Fruit fly (Drosophila melanogaster) whole organism, wandering third instar larva: ENCODE results near the gene Mst98Ca.

Experiments
- Abd-B ChIP-seq: fragments of >200 bp; optimal IDR thresholded peaks from 2 replicates; lab custom pipeline; 2017; ENCODE audit warnings: missing biosample characterization, missing genetic modification characterization
- CG32264 ChIP-seq: fragments of 200-800 bp; sonication (Bioruptor generic); optimal IDR thresholded peaks from 2 replicates; lab custom pipeline; 2016; ENCODE audit warnings: missing biosample characterization, missing genetic modification characterization
- CG9705 ChIP-seq: fragments of 200-800 bp; sonication (Bioruptor generic); optimal IDR thresholded peaks from 2 replicates; lab custom pipeline; 2018; ENCODE audit warnings: missing biosample characterization, mild to moderate bottlenecking, missing genetic modification characterization
- CrebA ChIP-seq: fragments of 200-800 bp; sonication (Bioruptor generic); optimal IDR thresholded peaks from 2 replicates; lab custom pipeline; 2016; ENCODE audit warnings: missing biosample characterization, mild to moderate bottlenecking, missing genetic modification characterization, borderline replicate concordance
- Dfd ChIP-seq: fragments of >200 bp; optimal IDR thresholded peaks from 2 replicates; lab custom pipeline; 2017; ENCODE audit warnings: missing biosample characterization, missing genetic modification characterization
- Dif ChIP-seq: fragments of 200-275, 200-300 bp; sonication (Bioruptor generic); optimal IDR thresholded peaks from 2 replicates; lab custom pipeline; 2018; ENCODE audit warnings: missing biosample characterization, missing genetic modification characterization; ENCODE audit not compliant: partially characterized antibody
- GATAd ChIP-seq: sonication (Bioruptor generic); optimal IDR thresholded peaks from 2 replicates; lab custom pipeline; 2016; ENCODE audit warnings: missing biosample characterization, missing genetic modification characterization
- HLH106 ChIP-seq: fragments of 200-800 bp; optimal IDR thresholded peaks from 3 replicates; lab custom pipeline; 2019; ENCODE audit warnings: missing biosample characterization, mild to moderate bottlenecking, missing genetic modification characterization, moderate library complexity
- Hnf4 ChIP-seq: fragments of 200-800 bp; sonication (Bioruptor generic); optimal IDR thresholded peaks from 2 replicates; lab custom pipeline; 2016; ENCODE audit warnings: missing biosample characterization, mild to moderate bottlenecking, missing genetic modification characterization
- Hr78 ChIP-seq: fragments of >200 bp; optimal IDR thresholded peaks from 2 replicates; lab custom pipeline; 2017; ENCODE audit warnings: missing biosample characterization, missing genetic modification characterization
- Hr83 ChIP-seq: fragments of 200-300 bp; sonication (Bioruptor generic); optimal IDR thresholded peaks from 2 replicates; lab custom pipeline; 2016; ENCODE audit warnings: missing biosample characterization, mild to moderate bottlenecking, missing genetic modification characterization, moderate library complexity; ENCODE audit not compliant: poor library complexity, severe bottlenecking
- Jra ChIP-seq: sonication (Bioruptor generic); optimal IDR thresholded peaks from 2 replicates; lab custom pipeline; 2016; ENCODE audit warnings: missing biosample characterization, missing genetic modification characterization
- Mio ChIP-seq: sonication (Bioruptor generic); optimal IDR thresholded peaks from 2 replicates; lab custom pipeline; 2016; ENCODE audit warnings: missing biosample characterization, missing genetic modification characterization
- Myc ChIP-seq: fragments of >200 bp; optimal IDR thresholded peaks from 2 replicates; lab custom pipeline; 2017
- N ChIP-seq: fragments of >200 bp; optimal IDR thresholded peaks from 2 replicates; lab custom pipeline; 2018; ENCODE audit warnings: missing biosample characterization, missing external identifiers, missing genetic modification characterization
- OdsH ChIP-seq: fragments of 200-800 bp; sonication (Bioruptor generic); optimal IDR thresholded peaks from 2 replicates; lab custom pipeline; 2016; ENCODE audit warnings: missing biosample characterization, mild to moderate bottlenecking, missing genetic modification characterization
- Rel ChIP-seq, 2 experiments: fragments of 200-800 bp; sonication (Bioruptor generic) in 1 of 2; optimal IDR thresholded peaks; 2 replicates in 1 of 2; 3 replicates in 1 of 2; lab custom pipeline; 2016 to 2019; ENCODE audit warnings: mild to moderate bottlenecking in 2 of 2, missing biosample characterization in 2 of 2, missing genetic modification characterization in 2 of 2, moderate library complexity in 1 of 2
- Sp1 ChIP-seq: fragments of 200-800 bp; sonication (Bioruptor generic); optimal IDR thresholded peaks from 3 replicates; lab custom pipeline; 2019; ENCODE audit warnings: missing biosample characterization, mild to moderate bottlenecking, missing genetic modification characterization, moderate library complexity
- Vsx2 ChIP-seq: fragments of 200-300, 225-300 bp; sonication (Bioruptor generic); optimal IDR thresholded peaks from 2 replicates; lab custom pipeline; 2018; ENCODE audit warnings: missing biosample characterization, missing genetic modification characterization; ENCODE audit not compliant: partially characterized antibody
- br ChIP-seq: fragments of 200-800 bp; sonication (Bioruptor generic); optimal IDR thresholded peaks from 2 replicates; lab custom pipeline; 2016; ENCODE audit warnings: missing biosample characterization, missing genetic modification characterization
- brk ChIP-seq: fragments of 200-800 bp; sonication (Bioruptor generic); optimal IDR thresholded peaks from 2 replicates; lab custom pipeline; 2016; ENCODE audit warnings: missing biosample characterization, mild to moderate bottlenecking, missing genetic modification characterization
- dl ChIP-seq, 2 experiments: fragments of 175-275, 200-275 bp in 1 of 2; fragments of 200-275 bp in 1 of 2; sonication (Bioruptor generic); optimal IDR thresholded peaks; lab custom pipeline; 2018; ENCODE audit warnings: mild to moderate bottlenecking in 2 of 2, missing biosample characterization in 2 of 2, missing genetic modification characterization in 2 of 2, moderate library complexity in 2 of 2; ENCODE audit not compliant: partially characterized antibody in 2 of 2, insufficient read depth in 1 of 2
- dmrt93B ChIP-seq: fragments of 200-800 bp; sonication (Bioruptor generic); optimal IDR thresholded peaks from 2 replicates; lab custom pipeline; 2018; ENCODE audit warnings: missing biosample characterization, mild to moderate bottlenecking, missing genetic modification characterization
- dsf ChIP-seq: sonication (Bioruptor generic); optimal IDR thresholded peaks from 2 replicates; lab custom pipeline; 2016; ENCODE audit warnings: missing biosample characterization, missing genetic modification characterization, borderline replicate concordance
- ey ChIP-seq: fragments of 200-800 bp; sonication (Bioruptor generic); optimal IDR thresholded peaks from 2 replicates; lab custom pipeline; 2016; ENCODE audit warnings: missing biosample characterization, missing genetic modification characterization
- foxo ChIP-seq, 2 experiments: fragments of 200-800 bp; sonication (Bioruptor generic); optimal IDR thresholded peaks; 2 replicates in 1 of 2; 3 replicates in 1 of 2; lab custom pipeline; 2016 to 2017; ENCODE audit warnings: missing biosample characterization in 2 of 2, missing genetic modification characterization in 2 of 2
- fru ChIP-seq: fragments of 200-800 bp; sonication (Bioruptor generic); optimal IDR thresholded peaks from 3 replicates; lab custom pipeline; 2016; ENCODE audit warnings: missing biosample characterization, mild to moderate bottlenecking, missing genetic modification characterization
- h ChIP-seq: fragments of 200-800 bp; sonication (Bioruptor generic); optimal IDR thresholded peaks from 3 replicates; lab custom pipeline; 2016; ENCODE audit warnings: missing biosample characterization, mild to moderate bottlenecking, missing genetic modification characterization
- jim ChIP-seq: fragments of 175-275, 200-325 bp; sonication (Bioruptor generic); optimal IDR thresholded peaks from 2 replicates; lab custom pipeline; 2016; ENCODE audit warnings: missing biosample characterization, mild to moderate bottlenecking, missing genetic modification characterization
- lola ChIP-seq: fragments of >200 bp; optimal IDR thresholded peaks from 2 replicates; lab custom pipeline; 2017; ENCODE audit warnings: missing biosample characterization, missing genetic modification characterization
- pan ChIP-seq: fragments of >200 bp; optimal IDR thresholded peaks from 2 replicates; lab custom pipeline; 2017
- psq ChIP-seq: fragments of 200-800 bp; sonication (Bioruptor generic); optimal IDR thresholded peaks from 3 replicates; lab custom pipeline; 2017; ENCODE audit warnings: missing biosample characterization, mild to moderate bottlenecking, missing genetic modification characterization, moderate library complexity
- rgr ChIP-seq: fragments of 200-800 bp; sonication (Bioruptor generic); optimal IDR thresholded peaks from 3 replicates; lab custom pipeline; 2016; ENCODE audit warnings: missing biosample characterization, mild to moderate bottlenecking, missing genetic modification characterization
- sage ChIP-seq: fragments of 200-800 bp; sonication (Bioruptor generic); optimal IDR thresholded peaks from 2 replicates; lab custom pipeline; 2016; ENCODE audit warnings: missing biosample characterization, mild to moderate bottlenecking, missing genetic modification characterization
- sv ChIP-seq: fragments of 200-800 bp; sonication (Bioruptor generic); optimal IDR thresholded peaks from 3 replicates; lab custom pipeline; 2016; ENCODE audit warnings: missing biosample characterization, missing genetic modification characterization
- tai ChIP-seq: sonication (Bioruptor generic); optimal IDR thresholded peaks from 2 replicates; lab custom pipeline; 2016; ENCODE audit warnings: missing biosample characterization, missing genetic modification characterization
- usp ChIP-seq: fragments of >200 bp; optimal IDR thresholded peaks from 2 replicates; lab custom pipeline; 2017; ENCODE audit warnings: missing biosample characterization, missing genetic modification characterization
- woc ChIP-seq: sonication (Bioruptor generic); optimal IDR thresholded peaks from 2 replicates; lab custom pipeline; 2016; ENCODE audit warnings: missing biosample characterization, mild to moderate bottlenecking, missing genetic modification characterization

Mst98Ca gene

dm6 chr3R:28336046-28336771 is 45.1 kb downstream of the Mst98Ca start, which contains the start of gene larp:
larp (minus strand) TSS chr3R:28336440.
- TF ChIP-seq woc (GFP tag; lab: Kevin White, UChicago) (peak; percentile 64), Sp1 (GFP tag; lab: Kevin White, UChicago) (peak; percentile 32), CG32264 (GFP tag; lab: Kevin White, UChicago) (no peak), br (GFP tag; lab: Kevin White, UChicago) (peak; percentile 42), OdsH (GFP tag; lab: Kevin White, UChicago) (peak; percentile 43), sv (GFP tag; lab: Kevin White, UChicago) (peak; percentile 53), h (peak; percentile 47), tai (no peak), GATAd (peak; percentile 1), dmrt93B (GFP tag; lab: Kevin White, UChicago) (peak; percentile 29), ey (GFP tag; lab: Kevin White, UChicago) (peak; percentile 44), fru (GFP tag; lab: Kevin White, UChicago) (peak; percentile 43), rgr (GFP tag; lab: Kevin White, UChicago) (peak; percentile 62), Jra (GFP tag; lab: Kevin White, UChicago) (peak; percentile 30), psq (GFP tag; lab: Kevin White, UChicago) (peak; percentile 48), Vsx2 (GFP tag; lab: Kevin White, UChicago) (no peak), Myc (lab: Kevin White, UChicago) (peak; percentile 17), foxo (GFP tag; optimal IDR thresholded peaks at IDR 0.05; lab: Kevin White, UChicago) (peak in 1 of 2 experiments; percentile 65), CG9705 (GFP tag; lab: Kevin White, UChicago) (peak; percentile 35), Hnf4 (peak; percentile 69), HLH106 (tag; lab: Kevin White, UChicago) (peak; percentile 69), Dif (no peak), Dfd (no peak), Hr83 (GFP tag; lab: Kevin White, UChicago) (peak; percentile 61), Rel (GFP tag; optimal IDR thresholded peaks at IDR 0.05; lab: Kevin White, UChicago) (no peak), Rel (tag; optimal IDR thresholded peaks at IDR 0.05; lab: Kevin White, UChicago) (no peak), pan (no peak)
- TF ChIP-seq, all 38 proteins: peak for 19

DNA sequence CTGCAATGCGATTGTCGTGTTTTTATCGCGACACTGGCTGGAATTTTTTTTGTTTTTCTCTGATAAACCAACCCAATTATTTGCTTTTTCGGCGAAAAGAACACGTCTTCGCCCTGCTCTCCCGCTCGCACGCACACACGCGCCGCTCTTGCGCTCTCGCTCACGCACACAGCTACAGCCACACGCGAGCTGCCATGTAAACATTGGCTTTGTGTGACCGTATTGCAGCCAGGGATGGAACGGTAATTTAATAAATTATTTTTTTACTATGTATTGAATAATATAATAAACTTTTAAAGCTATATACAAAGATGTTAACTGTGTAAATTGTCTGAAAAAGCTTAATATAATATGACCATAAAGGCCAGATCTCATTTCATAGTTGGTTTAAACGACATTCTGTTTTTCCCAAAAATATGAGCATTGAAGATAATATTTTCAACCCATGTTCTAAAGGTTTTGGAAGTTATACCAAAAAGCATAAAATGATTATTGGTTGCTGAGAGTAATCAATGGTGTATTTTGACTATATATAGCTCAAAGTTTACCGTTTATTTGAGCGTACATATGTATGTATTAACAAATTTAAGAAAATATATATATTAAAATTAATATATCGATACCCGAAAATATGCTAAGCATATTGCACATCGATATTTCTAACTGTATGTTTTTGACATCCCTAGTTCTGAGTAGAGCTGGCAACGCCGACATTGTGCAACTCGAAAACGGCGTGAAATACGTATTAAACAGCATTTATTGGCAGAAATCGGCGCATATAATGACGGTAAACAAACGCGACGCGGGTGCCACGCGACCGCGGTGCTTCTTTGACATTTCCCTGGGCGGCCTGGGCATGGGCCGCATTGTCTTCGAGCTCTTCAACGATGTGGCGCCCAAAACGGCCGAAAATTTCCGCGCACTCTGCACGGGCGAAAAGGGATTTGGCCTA is 48.8 kb downstream of the Mst98Ca start, which contains the start of the genes Gfat2 and Moca-cyp:
Gene Gfat2 (minus strand): TSS at position 112 of the 952 bp plus-strand sequence.
Gene Moca-cyp (plus strand): TSS at position 681 of the 952 bp plus-strand sequence.
- TF ChIP-seq dl (GFP tag; optimal IDR thresholded peaks at IDR 0.05; lab: Kevin White, UChicago; ENCODE audit: insufficient read depth in 1 of 2, partially characterized antibody in 2 of 2) (peak in 1 of 2 experiments; percentile 65), sv (GFP tag; lab: Kevin White, UChicago) (no peak), psq (GFP tag; lab: Kevin White, UChicago) (peak; percentile 50), OdsH (GFP tag; lab: Kevin White, UChicago) (peak; percentile 39), Rel (GFP tag; optimal IDR thresholded peaks at IDR 0.05; lab: Kevin White, UChicago) (no peak), Rel (tag; optimal IDR thresholded peaks at IDR 0.05; lab: Kevin White, UChicago) (peak; percentile 73), Hr83 (GFP tag; lab: Kevin White, UChicago) (peak; percentile 56), Abd-B (no peak), foxo (GFP tag; optimal IDR thresholded peaks at IDR 0.05; lab: Kevin White, UChicago) (peak in 1 of 2 experiments; percentile 58), N (GFP tag; lab: Kevin White, UChicago) (no peak), Hr78 (GFP tag; lab: Kevin White, UChicago) (no peak), ey (GFP tag; lab: Kevin White, UChicago) (peak; percentile 21), tai (no peak), Dif (peak; percentile 84), dsf (GFP tag; lab: Kevin White, UChicago) (no peak), jim (GFP tag; lab: Kevin White, UChicago) (peak; percentile 12), fru (GFP tag; lab: Kevin White, UChicago) (peak; percentile 6), Mio (GFP tag; lab: Kevin White, UChicago) (no peak), CG9705 (GFP tag; lab: Kevin White, UChicago) (peak; percentile 50), rgr (GFP tag; lab: Kevin White, UChicago) (peak; percentile 70), lola (no peak), h (peak; percentile 65), Vsx2 (GFP tag; lab: Kevin White, UChicago) (no peak), dmrt93B (GFP tag; lab: Kevin White, UChicago) (peak; percentile 31), Myc (lab: Kevin White, UChicago) (peak; percentile 17), HLH106 (tag; lab: Kevin White, UChicago) (peak; percentile 78), br (GFP tag; lab: Kevin White, UChicago) (no peak), Sp1 (GFP tag; lab: Kevin White, UChicago) (peak; percentile 60), pan (no peak), sage (GFP tag; lab: Kevin White, UChicago) (peak; percentile 50), CrebA (no peak), Dfd (no peak), brk (GFP tag; lab: Kevin White, UChicago) (no peak), Hnf4 (no peak), CG32264 (GFP tag; lab: Kevin White, UChicago) (no peak), woc (GFP tag; lab: Kevin White, UChicago) (peak; percentile 44), GATAd (no peak), Jra (GFP tag; lab: Kevin White, UChicago) (no peak), usp (GFP tag; lab: Kevin White, UChicago) (no peak)
